Fruit fly (Drosophila melanogaster) whole organism, adult: Measurements from ENCODE around the gene Tep1.

ENCODE experiments used
- CG11617 ChIP-seq: fragments of 200-800 bp; sonication (Bioruptor generic); optimal IDR thresholded peaks from 2 replicates; lab custom pipeline; 2017; ENCODE audit warnings: mild to moderate bottlenecking, missing biosample characterization, missing genetic modification reagents, missing genetic modification characterization
- CG12768 ChIP-seq: fragments of 200-800 bp; sonication (Bioruptor generic); optimal IDR thresholded peaks from 2 replicates; lab custom pipeline; 2017; ENCODE audit warnings: missing biosample characterization, missing genetic modification characterization, mild to moderate bottlenecking, moderate library complexity, missing genetic modification reagents
- CG14711 ChIP-seq: fragments of 200-800 bp; sonication (Bioruptor generic); optimal IDR thresholded peaks from 2 replicates; lab custom pipeline; 2018; ENCODE audit warnings: missing biosample characterization, mild to moderate bottlenecking, missing genetic modification characterization, moderate library complexity
- CG1620 ChIP-seq: fragments of 200-800 bp; sonication (Bioruptor generic); optimal IDR thresholded peaks from 2 replicates; lab custom pipeline; 2016; ENCODE audit warnings: missing biosample characterization, missing genetic modification characterization
- CG33017 ChIP-seq: fragments of 200-800 bp; sonication (Bioruptor generic); optimal IDR thresholded peaks from 2 replicates; lab custom pipeline; 2018; ENCODE audit warnings: missing biosample characterization, mild to moderate bottlenecking, missing genetic modification characterization, moderate library complexity
- CG5204 ChIP-seq: fragments of 200-800 bp; sonication (Bioruptor generic); optimal IDR thresholded peaks from 2 replicates; lab custom pipeline; 2016; ENCODE audit warnings: missing biosample characterization, missing genetic modification characterization
- CG7045 ChIP-seq: fragments of 200-800 bp; sonication (Bioruptor generic); optimal IDR thresholded peaks from 2 replicates; lab custom pipeline; 2017; ENCODE audit warnings: missing biosample characterization, mild to moderate bottlenecking, missing genetic modification characterization
- CG7101 ChIP-seq: fragments of 200-800 bp; sonication (Bioruptor generic); optimal IDR thresholded peaks from 2 replicates; lab custom pipeline; 2018; ENCODE audit warnings: missing biosample characterization, mild to moderate bottlenecking, missing genetic modification characterization, moderate library complexity
- Clk ChIP-seq: fragments of 200-800 bp; sonication (Bioruptor generic); optimal IDR thresholded peaks from 2 replicates; lab custom pipeline; 2017; ENCODE audit warnings: missing biosample characterization, missing genetic modification characterization
- Crg-1 ChIP-seq: fragments of 200-800 bp; sonication (Bioruptor generic); optimal IDR thresholded peaks from 2 replicates; lab custom pipeline; 2016; ENCODE audit warnings: missing biosample characterization, missing genetic modification characterization
- Hr96 ChIP-seq: fragments of 200-800 bp; sonication (Bioruptor generic); optimal IDR thresholded peaks from 2 replicates; lab custom pipeline; 2016; ENCODE audit warnings: missing biosample characterization, missing genetic modification characterization
- Mnt ChIP-seq: fragments of 200-800 bp; sonication (Bioruptor generic); optimal IDR thresholded peaks from 2 replicates; lab custom pipeline; 2016; ENCODE audit warnings: missing biosample characterization, mild to moderate bottlenecking, missing genetic modification characterization
- bab1 ChIP-seq: fragments of 200-800 bp; sonication (Bioruptor generic); optimal IDR thresholded peaks from 3 replicates; lab custom pipeline; 2019; ENCODE audit warnings: missing biosample characterization, mild to moderate bottlenecking, missing genetic modification characterization, moderate library complexity
- cic ChIP-seq: fragments of 200-800 bp; sonication (Bioruptor generic); optimal IDR thresholded peaks from 2 replicates; lab custom pipeline; 2017; ENCODE audit warnings: missing biosample characterization, mild to moderate bottlenecking, missing genetic modification characterization, moderate library complexity
- cnc ChIP-seq, 2 experiments: fragments of >200 bp; optimal IDR thresholded peaks; 2 replicates each; lab custom pipeline; 2017
- ovo ChIP-seq: fragments of 200-800 bp; sonication (Bioruptor generic); optimal IDR thresholded peaks from 2 replicates; lab custom pipeline; 2016; ENCODE audit warnings: missing biosample characterization, missing genetic modification characterization
- pad ChIP-seq: fragments of 200-800 bp; sonication (Bioruptor generic); optimal IDR thresholded peaks from 3 replicates; lab custom pipeline; 2017; ENCODE audit warnings: missing biosample characterization, missing genetic modification characterization, mild to moderate bottlenecking, moderate library complexity, missing genetic modification reagents
- tj ChIP-seq: fragments of 200-800 bp; sonication (Bioruptor generic); optimal IDR thresholded peaks from 3 replicates; lab custom pipeline; 2017; ENCODE audit warnings: missing biosample characterization, mild to moderate bottlenecking, missing genetic modification characterization, moderate library complexity
- toe ChIP-seq: fragments of 200-800 bp; sonication (Bioruptor generic); optimal IDR thresholded peaks from 2 replicates; lab custom pipeline; 2016; ENCODE audit warnings: missing biosample characterization, missing genetic modification characterization

Tep1 gene

DNA sequence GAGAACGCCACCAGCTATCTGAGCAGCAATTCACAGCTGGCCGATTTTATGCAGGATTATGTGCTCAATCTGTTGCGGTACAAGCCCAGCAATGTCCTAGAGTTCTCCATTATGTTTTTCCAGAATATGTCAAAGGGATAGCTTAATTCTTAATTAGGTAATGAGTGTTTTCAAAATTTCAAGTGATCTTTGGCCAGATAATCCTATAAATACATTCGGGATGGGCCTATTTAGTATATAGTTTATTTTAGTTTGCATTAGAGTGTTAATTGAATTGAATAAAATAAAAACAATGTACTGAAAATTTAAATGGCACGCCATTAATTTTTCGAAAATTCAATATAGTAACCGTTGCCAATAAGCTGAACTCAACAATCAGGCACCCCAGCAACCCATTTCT, 39.8 kb downstream of the Tep1 start, which contains the start of gene Tektin-A:
TSS of gene Tektin-A (plus strand) at position 301 of the 400 bp plus-strand sequence.
- no peak for TF ChIP-seq pad (GFP tag; lab: Kevin White, UChicago)
- TF ChIP-seq toe = no peak
- TF ChIP-seq CG7045 (GFP tag; lab: Kevin White, UChicago) = no peak
- TF ChIP-seq CG1620 = no peak
- no peak for TF ChIP-seq Crg-1
- no peak for TF ChIP-seq Clk (GFP tag; lab: Kevin White, UChicago)
- no peak for TF ChIP-seq bab1 (GFP tag; lab: Kevin White, UChicago)
- no peak for TF ChIP-seq Hr96 (GFP tag; lab: Kevin White, UChicago)
- TF ChIP-seq cic (GFP tag; lab: Kevin White, UChicago) = no peak
- TF ChIP-seq CG7101 = no peak
- no peak for TF ChIP-seq Mnt (GFP tag; lab: Kevin White, UChicago)
- no peak for TF ChIP-seq CG14711 (tag; lab: Kevin White, UChicago)
- TF ChIP-seq ovo = no peak
- TF ChIP-seq CG11617 = no peak
- TF ChIP-seq CG5204 (GFP tag; lab: Kevin White, UChicago) = no peak

DNA sequence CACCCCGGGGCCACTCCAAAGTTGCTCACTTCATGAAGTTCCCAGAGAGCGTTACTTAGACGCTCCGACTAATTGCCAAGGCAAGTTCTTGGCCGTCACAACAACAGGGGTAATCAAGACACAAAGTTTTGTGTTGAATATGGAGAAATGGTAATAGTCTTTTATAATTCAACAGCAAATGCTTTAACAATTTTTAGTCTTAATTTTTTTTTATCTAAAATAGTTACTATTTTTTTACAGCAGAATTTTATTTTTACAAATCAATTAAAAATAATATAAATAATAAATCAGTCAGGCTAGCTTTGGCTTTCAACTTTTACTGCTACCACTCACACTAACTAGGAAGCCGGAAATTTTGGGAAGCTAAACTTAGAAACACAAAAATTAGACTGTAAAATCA, 41.3 kb downstream of the Tep1 start, which contains the start of gene CG13243:
TSS of gene CG13243 (plus strand) at position 301 of the 400 bp plus-strand sequence.
- no peak for TF ChIP-seq pad (GFP tag; lab: Kevin White, UChicago)
- no peak for TF ChIP-seq bab1 (GFP tag; lab: Kevin White, UChicago)
- no peak for TF ChIP-seq cic (GFP tag; lab: Kevin White, UChicago)
- no peak for TF ChIP-seq CG1620
- no peak for TF ChIP-seq toe
- TF ChIP-seq cnc (optimal IDR thresholded peaks at IDR 0.05; lab: Kevin White, UChicago) = no peak
- TF ChIP-seq Mnt (GFP tag; lab: Kevin White, UChicago) = no peak
- no peak for TF ChIP-seq tj
- no peak for TF ChIP-seq Crg-1
- TF ChIP-seq CG33017 (tag; lab: Kevin White, UChicago) = no peak

DNA sequence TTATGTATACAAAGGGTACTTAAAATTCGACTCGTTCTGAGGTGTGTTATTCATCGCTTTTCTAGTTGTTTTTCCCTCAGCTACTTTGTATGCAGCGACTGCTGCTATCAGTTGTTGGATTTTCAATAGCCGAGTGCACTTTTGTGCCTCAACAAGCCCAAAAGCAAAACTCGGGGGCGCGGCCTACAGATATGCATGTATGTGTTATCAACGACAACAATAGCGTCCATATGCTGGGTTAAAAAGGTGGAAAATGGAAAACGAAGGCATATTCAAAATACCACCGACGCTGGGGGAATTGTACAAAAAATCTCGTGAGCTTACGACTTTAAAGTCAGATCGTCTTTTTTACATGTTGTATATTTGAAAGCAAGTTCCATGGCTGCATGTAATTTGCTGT, 47.0 kb downstream of the Tep1 start:
- no peak for TF ChIP-seq CG1620
- TF ChIP-seq CG5204 (GFP tag; lab: Kevin White, UChicago) = no peak
- TF ChIP-seq CG12768 (GFP tag; lab: Kevin White, UChicago) = no peak
- TF ChIP-seq Clk (GFP tag; lab: Kevin White, UChicago) = no peak
- TF ChIP-seq Hr96 (GFP tag; lab: Kevin White, UChicago) = no peak
